Fruit fly (Drosophila melanogaster) whole organism, pupa: ENCODE data around the gene CG15725.

Experiments used
- CG10348 ChIP-seq: fragments of 200-800 bp; sonication (Bioruptor generic); IDR thresholded peaks from 2 replicates; pipeline ENCODE4 v1.3.6; 2022; ENCODE audit warnings: missing biosample characterization, missing genetic modification characterization
- CG12605 ChIP-seq: fragments of 200-800 bp; sonication (Bioruptor generic); IDR thresholded peaks from 2 replicates; pipeline ENCODE4 v1.3.6; 2022; ENCODE audit warnings: missing biosample characterization, missing genetic modification characterization
- CG34367 ChIP-seq: fragments of 200-800 bp; sonication (Bioruptor generic); optimal IDR thresholded peaks from 2 replicates; lab custom pipeline; 2018; ENCODE audit warnings: missing biosample characterization, mild to moderate bottlenecking, missing genetic modification characterization
- CG4496 ChIP-seq: fragments of 200-800 bp; sonication (Bioruptor generic); IDR thresholded peaks from 3 replicates; pipeline ENCODE4 v1.3.6; 2022; ENCODE audit warnings: missing biosample characterization, missing genetic modification characterization
- CG9948 ChIP-seq: fragments of 200-800 bp; sonication (Bioruptor generic); optimal IDR thresholded peaks from 2 replicates; lab custom pipeline; 2018; ENCODE audit warnings: missing biosample characterization, mild to moderate bottlenecking, missing genetic modification characterization, moderate library complexity
- EcR ChIP-seq: fragments of 200-800 bp; sonication (Bioruptor generic); optimal IDR thresholded peaks from 3 replicates; lab custom pipeline; 2019; ENCODE audit warnings: missing biosample characterization, missing genetic modification characterization, mild to moderate bottlenecking, moderate library complexity, missing genetic modification reagents

dm6 chrX:12708306-12708705 lies 2.7 kb downstream of the CG15725 start:
- no peak for TF ChIP-seq CG9948
- no peak for TF ChIP-seq CG4496 (GFP tag; lab: Robert Waterston, UW)
- TF ChIP-seq CG34367 (tag; lab: Kevin White, UChicago): no peak
- TF ChIP-seq CG12605 (GFP tag; lab: Robert Waterston, UW): no peak
- no peak for TF ChIP-seq EcR
- no peak for TF ChIP-seq CG10348
